Fruit fly (Drosophila melanogaster) whole organism: ENCODE data around the gene Larp4B.

Source experiments
- CG8478 ChIP-seq: fragments of >200 bp; optimal IDR thresholded peaks from 2 replicates; lab custom pipeline; 2018; ENCODE audit warnings: inconsistent platforms
- Dll ChIP-seq: fragments of >200 bp; optimal IDR thresholded peaks from 2 replicates; lab custom pipeline; 2017
- EcR ChIP-seq, 2 experiments: fragments of >200 bp; optimal IDR thresholded peaks; 2 replicates each; lab custom pipeline; 2017; ENCODE audit warnings: missing biosample characterization in 2 of 2, missing genetic modification characterization in 2 of 2, missing genetic modification reagents in 2 of 2
- pan ChIP-seq: fragments of >200 bp; optimal IDR thresholded peaks from 2 replicates; lab custom pipeline; 2017
- psq ChIP-seq: fragments of >200 bp; optimal IDR thresholded peaks from 2 replicates; lab custom pipeline; 2017
- usp ChIP-seq: fragments of >200 bp; optimal IDR thresholded peaks from 2 replicates; lab custom pipeline; 2017; ENCODE audit warnings: missing biosample characterization, missing genetic modification characterization, mixed read lengths

DNA sequence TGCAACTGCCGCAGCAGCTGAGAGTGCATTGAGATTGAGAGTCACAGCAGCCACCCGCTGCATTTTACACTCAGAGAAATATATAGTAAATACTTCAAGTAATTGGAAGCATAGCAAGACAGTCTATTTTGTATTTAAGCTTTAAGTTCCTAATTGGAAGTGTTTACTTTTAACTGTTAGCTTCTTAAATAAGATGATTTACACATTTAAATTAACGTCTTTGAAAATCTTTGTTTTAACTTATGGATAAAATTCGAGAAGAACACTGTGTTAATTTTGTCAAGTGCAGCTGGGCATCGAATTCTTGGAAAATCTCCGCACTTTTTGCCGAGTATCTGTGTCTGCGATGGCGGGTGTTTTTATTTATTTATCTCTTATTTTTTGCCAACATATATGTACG is 35.1 kb downstream of the Larp4B start:
- TF ChIP-seq CG8478 (lab: Kevin White, UChicago) (no peak), psq (lab: Kevin White, UChicago) (no peak), pan (lab: Kevin White, UChicago) (no peak), EcR (GFP tag; optimal IDR thresholded peaks at IDR 0.05; lab: Kevin White, UChicago) (no peak), usp (GFP tag; lab: Kevin White, UChicago) (no peak), Dll (lab: Kevin White, UChicago) (no peak)
